Worm (Caenorhabditis elegans): Measurements from ENCODE around the gene sdz-32.
"Not testable (repeated sequence)": the region's sequence is repeated elsewhere in the genome, so short reads cannot be mapped to it uniquely, and the experiment has no call there.

sdz-32 gene

DNA sequence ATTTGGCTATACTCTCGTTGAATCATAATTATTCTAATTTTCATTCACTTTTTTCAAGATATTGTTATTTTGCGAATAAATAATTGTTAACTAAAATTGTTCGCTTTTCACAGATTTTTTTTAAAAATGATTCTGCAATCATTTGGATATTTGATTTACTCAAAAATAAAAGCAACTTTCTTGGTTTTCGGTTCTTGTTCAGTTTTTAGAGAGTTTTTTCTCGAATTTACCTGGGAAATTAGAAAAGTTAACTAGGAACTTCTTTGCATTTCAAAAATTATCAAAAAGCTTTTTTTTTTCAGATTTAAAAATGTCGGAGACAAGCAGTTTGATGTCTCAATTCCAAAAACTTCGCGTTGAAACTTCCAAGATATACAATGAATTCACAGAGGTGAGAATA, 27.2 kb upstream of the sdz-32 start, which contains the start of the genes C16C8.20 and gldi-6:
C16C8.20 (plus strand) TSS at position 301 of the 400 bp plus-strand sequence.
gldi-6 (plus strand) TSS at position 301 of the 400 bp plus-strand sequence.
- TF ChIP-seq mdl-1 (tag; optimal IDR thresholded peaks at IDR 0.05), result no peak
- TF ChIP-seq sea-2 (GFP tag; optimal IDR thresholded peaks at IDR 0.05), result no peak
- TF ChIP-seq fkh-2 (tag; optimal IDR thresholded peaks at IDR 0.05), result no peak
- TF ChIP-seq pqm-1 (tag; optimal IDR thresholded peaks at IDR 0.05), result no peak
- TF ChIP-seq egl-5 (tag; optimal IDR thresholded peaks at IDR 0.05), result no peak
- TF ChIP-seq snpc-4 (tag; optimal IDR thresholded peaks at IDR 0.05), result no peak
- no peak for TF ChIP-seq ceh-82 (tag; optimal IDR thresholded peaks at IDR 0.05)
- TF ChIP-seq ZK546.5 (tag; optimal IDR thresholded peaks at IDR 0.05), result no peak
- no peak for TF ChIP-seq nhr-76 (tag; optimal IDR thresholded peaks at IDR 0.05)
- TF ChIP-seq fkh-10 (GFP tag; optimal IDR thresholded peaks at IDR 0.05), result no peak
- no peak for TF ChIP-seq mml-1 (tag; optimal IDR thresholded peaks at IDR 0.05)
- TF ChIP-seq lin-15B (tag; optimal IDR thresholded peaks at IDR 0.05), result no peak
- no peak for TF ChIP-seq ceh-16 (tag; optimal IDR thresholded peaks at IDR 0.05)
- no peak for TF ChIP-seq nhr-77 (tag; optimal IDR thresholded peaks at IDR 0.05)
- TF ChIP-seq R02D3.7 (tag; optimal IDR thresholded peaks at IDR 0.05), result no peak
- TF ChIP-seq lin-39 (tag; optimal IDR thresholded peaks at IDR 0.05), result no peak
- TF ChIP-seq elt-1 (tag; optimal IDR thresholded peaks at IDR 0.05), result no peak

- TF ChIP-seq ztf-11 (tag; optimal IDR thresholded peaks at IDR 0.05), result no peak
- TF ChIP-seq daf-12 (tag; optimal IDR thresholded peaks at IDR 0.05), result no peak
- no peak for TF ChIP-seq nhr-28 (tag; optimal IDR thresholded peaks at IDR 0.05)
- TF ChIP-seq fkh-10 (GFP tag; optimal IDR thresholded peaks at IDR 0.05), result no peak
- TF ChIP-seq ama-1 (optimal IDR thresholded peaks at IDR 0.05), result no peak
- TF ChIP-seq lin-15B (tag; optimal IDR thresholded peaks at IDR 0.05), result no peak
- no peak for TF ChIP-seq nhr-77 (tag; optimal IDR thresholded peaks at IDR 0.05)
- no peak for TF ChIP-seq zag-1 (tag; optimal IDR thresholded peaks at IDR 0.05)
- no peak for TF ChIP-seq nhr-11 (tag; optimal IDR thresholded peaks at IDR 0.05)
- TF ChIP-seq snpc-4 (tag; optimal IDR thresholded peaks at IDR 0.05), result no peak
- TF ChIP-seq ZK546.5 (tag; optimal IDR thresholded peaks at IDR 0.05), result no peak
- no peak for TF ChIP-seq aly-2 (tag; optimal IDR thresholded peaks at IDR 0.05)
- TF ChIP-seq fkh-2 (tag; optimal IDR thresholded peaks at IDR 0.05), result no peak
- no peak for TF ChIP-seq nhr-23 (tag; optimal IDR thresholded peaks at IDR 0.05)
- no peak for TF ChIP-seq unc-39 (tag; optimal IDR thresholded peaks at IDR 0.05)
- TF ChIP-seq nhr-237 (tag; optimal IDR thresholded peaks at IDR 0.05), result no peak
- no peak for TF ChIP-seq elt-2 (tag; optimal IDR thresholded peaks at IDR 0.05)
- TF ChIP-seq ceh-9 (tag; optimal IDR thresholded peaks at IDR 0.05), result no peak
These were observed 25.9 kb upstream of the sdz-32 start, which contains the start of gene C16C8.21 for ce11 chrII:3447906-3448305. C16C8.21 (plus strand) TSS chrII:3448206.

ce11 chrII:3448776-3449280, 25.0 kb upstream of the sdz-32 start, which contains the start of gene C16C8.25:
C16C8.25 (plus strand) TSS chrII:3449230.
- TF ChIP-seq lin-15B (tag; optimal IDR thresholded peaks at IDR 0.05), result no peak
- no peak for TF ChIP-seq elt-3 (tag; optimal IDR thresholded peaks at IDR 0.05)
- no peak for TF ChIP-seq skn-1 (tag; optimal IDR thresholded peaks at IDR 0.05)
- no peak for TF ChIP-seq lin-39 (tag; optimal IDR thresholded peaks at IDR 0.05)

DNA sequence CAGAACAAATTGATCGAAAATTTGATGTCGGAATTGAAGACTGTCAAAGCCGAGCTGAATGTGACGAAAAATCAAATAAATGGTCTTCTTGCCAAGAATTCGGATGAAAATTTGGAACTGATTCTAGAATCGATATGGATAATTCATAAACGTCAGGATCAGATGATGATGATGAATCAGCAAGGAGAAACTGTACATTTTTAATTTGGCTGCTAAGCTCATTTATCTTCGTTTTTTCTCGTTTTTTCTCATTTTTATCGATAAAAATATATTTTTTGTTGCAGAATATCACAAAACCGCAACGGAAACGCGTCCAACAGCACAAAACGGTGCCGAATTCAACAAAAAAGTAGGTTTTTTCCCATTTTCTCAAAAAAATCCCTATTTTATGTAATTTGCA, 24.3 kb upstream of the sdz-32 start, which contains the start of gene C16C8.14:
C16C8.14 (plus strand) TSS at position 301 of the 400 bp plus-strand sequence.
- not testable (repeated sequence) for TF ChIP-seq nhr-76, ceh-82, aly-2 (tag; optimal IDR thresholded peaks at IDR 0.05)

- TF ChIP-seq nhr-77 (tag; optimal IDR thresholded peaks at IDR 0.05) (no peak), nfya-1 (tag; optimal IDR thresholded peaks at IDR 0.05; ENCODE audit: insufficient read depth) (no peak), ztf-11 (tag; optimal IDR thresholded peaks at IDR 0.05) (no peak), aly-2 (tag; optimal IDR thresholded peaks at IDR 0.05) (no peak), mml-1 (tag; optimal IDR thresholded peaks at IDR 0.05) (no peak), nhr-237 (tag; optimal IDR thresholded peaks at IDR 0.05) (no peak), fkh-10 (GFP tag; optimal IDR thresholded peaks at IDR 0.05) (no peak), nhr-11 (tag; optimal IDR thresholded peaks at IDR 0.05) (no peak), eor-1 (tag; optimal IDR thresholded peaks at IDR 0.05) (no peak), egl-27 (tag; optimal IDR thresholded peaks at IDR 0.05) (no peak), nhr-76 (tag; optimal IDR thresholded peaks at IDR 0.05) (no peak), pha-4 (tag; optimal IDR thresholded peaks at IDR 0.05) (no peak), mdl-1 (tag; optimal IDR thresholded peaks at IDR 0.05) (no peak), unc-39 (tag; optimal IDR thresholded peaks at IDR 0.05) (no peak), lin-39 (tag; optimal IDR thresholded peaks at IDR 0.05) (no peak), jun-1 (tag; optimal IDR thresholded peaks at IDR 0.05) (no peak), R02D3.7 (tag; optimal IDR thresholded peaks at IDR 0.05) (no peak), ceh-16 (tag; optimal IDR thresholded peaks at IDR 0.05) (no peak), nhr-12 (tag; optimal IDR thresholded peaks at IDR 0.05) (no peak)
These were observed 21.4 kb upstream of the sdz-32 start, which contains the start of gene C16C8.12 for ce11 chrII:3452421-3452820. C16C8.12 (plus strand) TSS chrII:3452721.

Data from whole organism, L3 larva.